Worm (Caenorhabditis elegans) whole organism, L4 larva: Measurements from ENCODE around the gene F28B1.2.

ENCODE experiments used
- fos-1 ChIP-seq: fragments of 150-350 bp; optimal IDR thresholded peaks from 2 replicates; lab custom pipeline; 2014; ENCODE audit warnings: missing biosample characterization, missing genetic modification characterization
- lin-13 ChIP-seq: fragments of 150-350 bp; optimal IDR thresholded peaks from 2 replicates; lab custom pipeline; 2014; ENCODE audit warnings: missing biosample characterization, missing genetic modification reagents, missing genetic modification characterization
- nhr-77 ChIP-seq: fragments of 150-350 bp; optimal IDR thresholded peaks from 2 replicates; lab custom pipeline; 2014; ENCODE audit warnings: missing biosample characterization, missing genetic modification characterization
- unc-39 ChIP-seq: sonication (generic microtip); optimal IDR thresholded peaks from 2 replicates; lab custom pipeline; 2017; ENCODE audit warnings: missing biosample characterization, missing genetic modification characterization

- TF ChIP-seq fos-1 (tag; lab: Kevin White, UChicago) (no peak), unc-39 (tag; lab: Kevin White, UChicago) (no peak), lin-13 (GFP tag; lab: Kevin White, UChicago) (no peak), nhr-77 (no peak)
Measured at ce11 chrV:17066634-17067033, 22.0 kb downstream of the F28B1.2 start.
